Fruit fly (Drosophila melanogaster) whole organism, adult: Measurements from ENCODE around the gene TBC1D23.

Experiments used
- CG11617 ChIP-seq: fragments of 200-800 bp; sonication (Bioruptor generic); optimal IDR thresholded peaks from 2 replicates; lab custom pipeline; 2017; ENCODE audit warnings: mild to moderate bottlenecking, missing biosample characterization, missing genetic modification reagents, missing genetic modification characterization
- CG12768 ChIP-seq: fragments of 200-800 bp; sonication (Bioruptor generic); optimal IDR thresholded peaks from 2 replicates; lab custom pipeline; 2017; ENCODE audit warnings: missing biosample characterization, missing genetic modification characterization, mild to moderate bottlenecking, moderate library complexity, missing genetic modification reagents
- bab1 ChIP-seq: fragments of 200-800 bp; sonication (Bioruptor generic); optimal IDR thresholded peaks from 3 replicates; lab custom pipeline; 2019; ENCODE audit warnings: missing biosample characterization, mild to moderate bottlenecking, missing genetic modification characterization, moderate library complexity

DNA sequence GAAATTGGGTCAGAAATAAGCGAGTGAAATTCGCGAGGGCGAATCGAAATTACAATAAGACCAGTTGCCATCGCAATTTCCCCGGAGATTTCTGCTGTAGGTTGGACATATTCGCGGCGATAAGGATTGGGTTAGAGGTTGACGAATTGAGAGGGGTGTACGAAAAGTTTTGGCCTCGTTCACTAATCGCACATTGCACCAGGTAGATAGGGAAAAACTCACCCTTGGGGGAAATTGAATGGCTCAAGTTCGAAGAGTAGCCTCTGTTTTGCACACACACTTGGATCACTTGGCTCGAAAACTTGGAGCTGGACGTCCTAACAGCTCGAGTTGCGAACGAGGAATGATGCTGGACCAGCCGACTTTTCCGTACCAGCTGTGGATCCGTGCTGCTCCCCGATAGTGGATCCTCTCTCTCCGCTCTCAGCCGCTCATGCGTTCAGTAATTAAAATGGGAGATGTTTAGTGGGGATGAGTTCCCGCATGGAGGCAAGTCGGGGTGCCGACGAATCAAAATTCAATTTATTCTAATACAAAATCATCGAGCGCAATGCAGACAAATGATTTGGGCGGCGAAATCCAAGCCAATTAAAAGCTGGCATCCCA, 34.5 kb downstream of the TBC1D23 start, which contains the start of gene CG5080:
- TF ChIP-seq CG12768 (GFP tag; lab: Kevin White, UChicago) (no peak), CG11617 (no peak), bab1 (no peak)
